Fruit fly (Drosophila melanogaster) whole organism, wandering third instar larva: ENCODE results near the gene CG4042.

Experiments used
- Abd-B ChIP-seq: fragments of >200 bp; optimal IDR thresholded peaks from 2 replicates; lab custom pipeline; 2017; ENCODE audit warnings: missing biosample characterization, missing genetic modification characterization
- CG32264 ChIP-seq: fragments of 200-800 bp; sonication (Bioruptor generic); optimal IDR thresholded peaks from 2 replicates; lab custom pipeline; 2016; ENCODE audit warnings: missing biosample characterization, missing genetic modification characterization
- CG9705 ChIP-seq: fragments of 200-800 bp; sonication (Bioruptor generic); optimal IDR thresholded peaks from 2 replicates; lab custom pipeline; 2018; ENCODE audit warnings: missing biosample characterization, mild to moderate bottlenecking, missing genetic modification characterization
- CrebA ChIP-seq: fragments of 200-800 bp; sonication (Bioruptor generic); optimal IDR thresholded peaks from 2 replicates; lab custom pipeline; 2016; ENCODE audit warnings: missing biosample characterization, mild to moderate bottlenecking, missing genetic modification characterization, borderline replicate concordance
- Dfd ChIP-seq: fragments of >200 bp; optimal IDR thresholded peaks from 2 replicates; lab custom pipeline; 2017; ENCODE audit warnings: missing biosample characterization, missing genetic modification characterization
- Dif ChIP-seq: fragments of 200-275, 200-300 bp; sonication (Bioruptor generic); optimal IDR thresholded peaks from 2 replicates; lab custom pipeline; 2018; ENCODE audit warnings: missing biosample characterization, missing genetic modification characterization; ENCODE audit not compliant: partially characterized antibody
- GATAd ChIP-seq: sonication (Bioruptor generic); optimal IDR thresholded peaks from 2 replicates; lab custom pipeline; 2016; ENCODE audit warnings: missing biosample characterization, missing genetic modification characterization
- HLH106 ChIP-seq: fragments of 200-800 bp; optimal IDR thresholded peaks from 3 replicates; lab custom pipeline; 2019; ENCODE audit warnings: missing biosample characterization, mild to moderate bottlenecking, missing genetic modification characterization, moderate library complexity
- Hnf4 ChIP-seq: fragments of 200-800 bp; sonication (Bioruptor generic); optimal IDR thresholded peaks from 2 replicates; lab custom pipeline; 2016; ENCODE audit warnings: missing biosample characterization, mild to moderate bottlenecking, missing genetic modification characterization
- Hr83 ChIP-seq: fragments of 200-300 bp; sonication (Bioruptor generic); optimal IDR thresholded peaks from 2 replicates; lab custom pipeline; 2016; ENCODE audit warnings: missing biosample characterization, mild to moderate bottlenecking, missing genetic modification characterization, moderate library complexity; ENCODE audit not compliant: poor library complexity, severe bottlenecking
- Jra ChIP-seq: sonication (Bioruptor generic); optimal IDR thresholded peaks from 2 replicates; lab custom pipeline; 2016; ENCODE audit warnings: missing biosample characterization, missing genetic modification characterization
- Mio ChIP-seq: sonication (Bioruptor generic); optimal IDR thresholded peaks from 2 replicates; lab custom pipeline; 2016; ENCODE audit warnings: missing biosample characterization, missing genetic modification characterization
- Myc ChIP-seq: fragments of >200 bp; optimal IDR thresholded peaks from 2 replicates; lab custom pipeline; 2017
- N ChIP-seq: fragments of >200 bp; optimal IDR thresholded peaks from 2 replicates; lab custom pipeline; 2018; ENCODE audit warnings: missing biosample characterization, missing external identifiers, missing genetic modification characterization
- OdsH ChIP-seq: fragments of 200-800 bp; sonication (Bioruptor generic); optimal IDR thresholded peaks from 2 replicates; lab custom pipeline; 2016; ENCODE audit warnings: missing biosample characterization, mild to moderate bottlenecking, missing genetic modification characterization
- Rel ChIP-seq, 2 experiments: fragments of 200-800 bp; sonication (Bioruptor generic) in 1 of 2; optimal IDR thresholded peaks; 2 replicates in 1 of 2; 3 replicates in 1 of 2; lab custom pipeline; 2016 to 2019; ENCODE audit warnings: mild to moderate bottlenecking in 2 of 2, missing biosample characterization in 2 of 2, missing genetic modification characterization in 2 of 2, moderate library complexity in 1 of 2
- Sp1 ChIP-seq: fragments of 200-800 bp; sonication (Bioruptor generic); optimal IDR thresholded peaks from 3 replicates; lab custom pipeline; 2019; ENCODE audit warnings: missing biosample characterization, mild to moderate bottlenecking, missing genetic modification characterization, moderate library complexity
- Vsx2 ChIP-seq: fragments of 200-300, 225-300 bp; sonication (Bioruptor generic); optimal IDR thresholded peaks from 2 replicates; lab custom pipeline; 2018; ENCODE audit warnings: missing biosample characterization, missing genetic modification characterization; ENCODE audit not compliant: partially characterized antibody
- brk ChIP-seq: fragments of 200-800 bp; sonication (Bioruptor generic); optimal IDR thresholded peaks from 2 replicates; lab custom pipeline; 2016; ENCODE audit warnings: missing biosample characterization, mild to moderate bottlenecking, missing genetic modification characterization
- dl ChIP-seq, 2 experiments: fragments of 175-275, 200-275 bp in 1 of 2; fragments of 200-275 bp in 1 of 2; sonication (Bioruptor generic); optimal IDR thresholded peaks; lab custom pipeline; 2018; ENCODE audit warnings: mild to moderate bottlenecking in 2 of 2, missing biosample characterization in 2 of 2, missing genetic modification characterization in 2 of 2, moderate library complexity in 2 of 2; ENCODE audit not compliant: partially characterized antibody in 2 of 2, insufficient read depth in 1 of 2
- dmrt93B ChIP-seq: fragments of 200-800 bp; sonication (Bioruptor generic); optimal IDR thresholded peaks from 2 replicates; lab custom pipeline; 2018; ENCODE audit warnings: missing biosample characterization, mild to moderate bottlenecking, missing genetic modification characterization
- dsf ChIP-seq: sonication (Bioruptor generic); optimal IDR thresholded peaks from 2 replicates; lab custom pipeline; 2016; ENCODE audit warnings: missing biosample characterization, missing genetic modification characterization, borderline replicate concordance
- ey ChIP-seq: fragments of 200-800 bp; sonication (Bioruptor generic); optimal IDR thresholded peaks from 2 replicates; lab custom pipeline; 2016; ENCODE audit warnings: missing biosample characterization, missing genetic modification characterization
- foxo ChIP-seq, 2 experiments: fragments of 200-800 bp; sonication (Bioruptor generic); optimal IDR thresholded peaks; 2 replicates in 1 of 2; 3 replicates in 1 of 2; lab custom pipeline; 2016 to 2017; ENCODE audit warnings: missing biosample characterization in 2 of 2, missing genetic modification characterization in 2 of 2
- fru ChIP-seq: fragments of 200-800 bp; sonication (Bioruptor generic); optimal IDR thresholded peaks from 3 replicates; lab custom pipeline; 2016; ENCODE audit warnings: missing biosample characterization, mild to moderate bottlenecking, missing genetic modification characterization
- h ChIP-seq: fragments of 200-800 bp; sonication (Bioruptor generic); optimal IDR thresholded peaks from 3 replicates; lab custom pipeline; 2016; ENCODE audit warnings: missing biosample characterization, mild to moderate bottlenecking, missing genetic modification characterization
- jim ChIP-seq: fragments of 175-275, 200-325 bp; sonication (Bioruptor generic); optimal IDR thresholded peaks from 2 replicates; lab custom pipeline; 2016; ENCODE audit warnings: missing biosample characterization, mild to moderate bottlenecking, missing genetic modification characterization
- lola ChIP-seq: fragments of >200 bp; optimal IDR thresholded peaks from 2 replicates; lab custom pipeline; 2017; ENCODE audit warnings: missing biosample characterization, missing genetic modification characterization
- pan ChIP-seq: fragments of >200 bp; optimal IDR thresholded peaks from 2 replicates; lab custom pipeline; 2017
- rgr ChIP-seq: fragments of 200-800 bp; sonication (Bioruptor generic); optimal IDR thresholded peaks from 3 replicates; lab custom pipeline; 2016; ENCODE audit warnings: missing biosample characterization, mild to moderate bottlenecking, missing genetic modification characterization
- sage ChIP-seq: fragments of 200-800 bp; sonication (Bioruptor generic); optimal IDR thresholded peaks from 2 replicates; lab custom pipeline; 2016; ENCODE audit warnings: missing biosample characterization, mild to moderate bottlenecking, missing genetic modification characterization
- sv ChIP-seq: fragments of 200-800 bp; sonication (Bioruptor generic); optimal IDR thresholded peaks from 3 replicates; lab custom pipeline; 2016; ENCODE audit warnings: missing biosample characterization, missing genetic modification characterization
- tai ChIP-seq: sonication (Bioruptor generic); optimal IDR thresholded peaks from 2 replicates; lab custom pipeline; 2016; ENCODE audit warnings: missing biosample characterization, missing genetic modification characterization
- usp ChIP-seq: fragments of >200 bp; optimal IDR thresholded peaks from 2 replicates; lab custom pipeline; 2017; ENCODE audit warnings: missing biosample characterization, missing genetic modification characterization
- woc ChIP-seq: sonication (Bioruptor generic); optimal IDR thresholded peaks from 2 replicates; lab custom pipeline; 2016; ENCODE audit warnings: missing biosample characterization, mild to moderate bottlenecking, missing genetic modification characterization

Gene CG4042

DNA sequence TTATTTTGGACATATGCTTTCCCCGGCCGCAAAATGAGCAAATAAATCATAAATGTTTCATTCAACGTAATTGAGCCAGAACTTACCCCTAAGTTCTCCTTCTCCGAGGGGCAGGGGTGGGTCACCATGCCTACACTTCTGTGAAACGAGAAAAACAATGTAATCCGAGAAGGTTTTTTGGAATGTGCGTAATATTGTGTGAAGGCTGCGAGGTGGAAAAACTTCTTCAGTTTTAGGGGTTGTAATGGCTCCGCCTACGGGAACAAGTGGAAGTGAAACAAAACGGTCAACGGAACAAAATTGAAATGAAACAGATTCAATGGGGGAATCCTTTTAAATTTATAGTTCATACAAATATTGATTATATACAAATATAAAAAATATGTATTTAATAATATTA, 25.4 kb upstream of the CG4042 start:
- TF ChIP-seq OdsH (GFP tag; lab: Kevin White, UChicago) (no peak), Jra (GFP tag; lab: Kevin White, UChicago) (no peak), Abd-B (GFP tag; lab: Kevin White, UChicago) (no peak), GATAd (GFP tag; lab: Kevin White, UChicago) (no peak), CG9705 (GFP tag; lab: Kevin White, UChicago) (no peak), Dfd (GFP tag; lab: Kevin White, UChicago) (no peak), dmrt93B (GFP tag; lab: Kevin White, UChicago) (no peak), Myc (lab: Kevin White, UChicago) (no peak), Mio (no peak), dl (GFP tag; optimal IDR thresholded peaks at IDR 0.05; lab: Kevin White, UChicago; ENCODE audit: insufficient read depth in 1 of 2, partially characterized antibody in 2 of 2) (no peak), sage (no peak)

DNA sequence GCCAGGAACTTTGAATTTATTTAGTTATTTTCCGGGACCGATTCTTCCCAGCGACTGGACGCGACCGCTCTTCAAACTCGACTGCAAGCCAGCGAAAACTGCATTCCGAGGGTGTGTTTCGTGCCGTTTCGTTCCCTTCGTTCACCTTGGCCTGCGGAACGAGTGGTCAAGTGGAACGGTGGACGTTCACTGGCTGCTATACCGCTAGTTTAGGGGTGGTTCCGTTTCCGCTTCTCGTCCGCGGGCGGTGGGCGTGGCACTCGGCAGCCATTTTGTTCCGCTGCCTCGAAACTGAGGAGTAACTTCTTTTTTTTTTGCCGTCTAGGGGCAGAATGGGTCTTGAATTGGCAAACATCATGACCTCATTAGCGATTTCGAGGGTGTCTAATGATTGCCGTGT, 21.4 kb upstream of the CG4042 start, which contains the start of gene Six4:
Gene Six4, minus strand, starts transcription at position 85 of the 400 bp plus-strand sequence.
- TF ChIP-seq rgr (no peak), OdsH (GFP tag; lab: Kevin White, UChicago) (no peak), h (GFP tag; lab: Kevin White, UChicago) (no peak), foxo (GFP tag; optimal IDR thresholded peaks at IDR 0.05; lab: Kevin White, UChicago) (no peak), dsf (GFP tag; lab: Kevin White, UChicago) (no peak), CG32264 (GFP tag; lab: Kevin White, UChicago) (no peak), woc (no peak), dl (GFP tag; optimal IDR thresholded peaks at IDR 0.05; lab: Kevin White, UChicago; ENCODE audit: insufficient read depth in 1 of 2, partially characterized antibody in 2 of 2) (no peak), lola (GFP tag; lab: Kevin White, UChicago) (no peak), fru (GFP tag; lab: Kevin White, UChicago) (no peak), N (GFP tag; lab: Kevin White, UChicago) (no peak), sv (GFP tag; lab: Kevin White, UChicago) (no peak), ey (GFP tag; lab: Kevin White, UChicago) (no peak), usp (no peak), brk (no peak), jim (GFP tag; lab: Kevin White, UChicago) (no peak)

DNA sequence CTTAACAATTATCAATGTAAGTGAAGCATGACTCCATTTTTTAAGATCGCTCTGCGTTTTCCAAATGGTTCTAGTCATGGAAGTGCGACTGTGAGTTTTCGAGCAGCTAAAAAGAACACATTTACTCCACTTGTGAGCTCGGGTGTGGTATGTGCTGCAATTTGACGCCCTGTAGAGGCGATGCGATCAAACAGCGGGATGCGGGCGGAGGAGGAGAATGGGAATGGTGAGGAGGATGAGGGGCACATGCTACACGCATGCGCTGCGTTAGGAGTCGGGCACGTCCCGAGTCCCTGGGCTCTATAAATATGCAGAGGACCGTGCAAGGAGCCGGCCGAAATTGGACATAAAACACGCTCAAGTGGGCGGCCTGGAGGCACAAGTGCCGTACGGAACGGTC, 18.0 kb upstream of the CG4042 start:
- TF ChIP-seq CrebA (GFP tag; lab: Kevin White, UChicago) (no peak), OdsH (GFP tag; lab: Kevin White, UChicago) (no peak), Myc (lab: Kevin White, UChicago) (no peak), brk (no peak), foxo (GFP tag; optimal IDR thresholded peaks at IDR 0.05; lab: Kevin White, UChicago) (no peak), pan (lab: Kevin White, UChicago) (no peak), Dif (GFP tag; lab: Kevin White, UChicago) (no peak), fru (GFP tag; lab: Kevin White, UChicago) (no peak), GATAd (GFP tag; lab: Kevin White, UChicago) (no peak)
- TF ChIP-seq, all 38 proteins: peak for 0

DNA sequence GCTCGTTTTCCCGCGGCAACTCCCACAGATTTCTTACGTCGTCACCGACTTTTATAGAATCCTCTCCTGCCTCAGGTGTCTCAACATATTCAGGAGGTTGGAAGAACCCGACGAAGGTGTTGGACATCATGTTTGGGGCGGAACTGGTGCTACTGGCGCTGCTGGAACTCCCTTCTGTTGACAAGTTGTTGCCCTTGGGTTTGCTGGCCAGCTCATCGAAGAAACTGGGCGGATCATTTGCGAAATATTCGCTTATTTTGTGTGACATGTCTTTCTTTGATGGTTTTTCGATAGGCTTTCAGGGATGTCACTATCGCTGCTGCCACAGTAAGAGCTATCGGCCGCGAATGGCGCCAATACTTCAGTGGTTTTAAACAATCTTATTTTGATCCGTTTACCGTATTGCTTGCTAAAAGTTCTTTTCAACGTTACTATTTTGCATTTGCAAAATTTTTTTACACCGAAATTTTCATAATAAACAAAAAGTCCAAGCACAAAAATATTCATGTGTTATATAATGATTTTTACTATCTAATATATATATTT, 16.6 kb upstream of the CG4042 start, which contains the start of gene CG11396:
Gene CG11396, minus strand, starts transcription at position 303 of the 546 bp plus-strand sequence.
- TF ChIP-seq CG9705 (GFP tag; lab: Kevin White, UChicago) (no peak), Hr83 (GFP tag; lab: Kevin White, UChicago) (peak; percentile 74)

DNA sequence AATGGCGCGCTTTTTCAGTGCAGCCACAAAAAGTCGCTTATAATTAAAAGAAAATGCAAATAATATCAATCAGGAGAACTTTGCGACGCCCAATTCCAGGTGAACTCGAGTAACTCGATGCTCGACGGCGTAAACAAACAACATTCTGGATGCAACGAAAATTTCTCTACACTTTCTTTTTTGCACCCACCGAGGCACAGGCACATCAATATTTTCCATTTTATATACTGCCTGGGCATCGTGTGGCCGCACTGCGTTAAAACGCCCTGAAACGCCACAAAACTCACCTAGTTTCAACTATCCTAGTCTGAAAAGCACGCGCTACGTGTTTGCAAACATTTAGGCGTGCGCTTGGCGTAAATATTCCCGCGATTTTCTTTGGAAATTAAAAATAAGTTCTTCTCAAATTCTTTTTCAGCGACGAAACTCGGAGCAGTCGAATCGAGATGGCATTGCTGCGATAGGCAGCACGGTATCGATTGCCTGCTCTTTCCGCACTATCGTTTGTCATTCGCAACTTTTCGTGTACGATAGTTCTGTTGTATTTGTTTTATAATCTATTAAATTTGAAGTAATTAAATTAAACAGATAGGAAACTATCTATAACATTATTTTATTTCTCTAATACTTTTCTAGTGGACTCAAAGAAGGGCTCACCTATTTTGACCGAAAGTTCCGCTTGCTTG, 14.6 kb upstream of the CG4042 start, which contains the start of gene Pcif1:
Gene Pcif1, minus strand, starts transcription at position 456 of the 686 bp plus-strand sequence.
- TF ChIP-seq woc (peak; percentile 13), sage (peak; percentile 44), Hnf4 (GFP tag; lab: Kevin White, UChicago) (peak; percentile 72), CG9705 (GFP tag; lab: Kevin White, UChicago) (peak; percentile 2), h (GFP tag; lab: Kevin White, UChicago) (peak; percentile 50), Vsx2 (GFP tag; lab: Kevin White, UChicago) (no peak), Myc (lab: Kevin White, UChicago) (no peak), sv (GFP tag; lab: Kevin White, UChicago) (peak; percentile 16), OdsH (GFP tag; lab: Kevin White, UChicago) (no peak), foxo (GFP tag; optimal IDR thresholded peaks at IDR 0.05; lab: Kevin White, UChicago) (no peak), jim (GFP tag; lab: Kevin White, UChicago) (no peak), tai (GFP tag; lab: Kevin White, UChicago) (no peak), Mio (no peak), N (GFP tag; lab: Kevin White, UChicago) (no peak), Jra (GFP tag; lab: Kevin White, UChicago) (no peak), fru (GFP tag; lab: Kevin White, UChicago) (no peak), usp (no peak), Rel (GFP tag; optimal IDR thresholded peaks at IDR 0.05; lab: Kevin White, UChicago) (peak; percentile 41), Rel (tag; optimal IDR thresholded peaks at IDR 0.05; lab: Kevin White, UChicago) (no peak), Dfd (GFP tag; lab: Kevin White, UChicago) (no peak), Sp1 (GFP tag; lab: Kevin White, UChicago) (no peak), rgr (no peak), brk (peak; percentile 83), Hr83 (GFP tag; lab: Kevin White, UChicago) (peak; percentile 54), GATAd (GFP tag; lab: Kevin White, UChicago) (no peak), dl (GFP tag; optimal IDR thresholded peaks at IDR 0.05; lab: Kevin White, UChicago; ENCODE audit: insufficient read depth in 1 of 2, partially characterized antibody in 2 of 2) (no peak), HLH106 (tag; lab: Kevin White, UChicago) (peak; percentile 17), dsf (GFP tag; lab: Kevin White, UChicago) (peak; percentile 59)
